Worm (Caenorhabditis elegans) whole organism, L4 larva: Measurements from ENCODE around the gene Y70C5A.2.

Source experiments
- D1046.2 ChIP-seq: fragments of 200-800 bp; sonication (Bioruptor generic); IDR thresholded peaks from 2 replicates; pipeline ENCODE4 v1.3.6; 2022; ENCODE audit warnings: missing genetic modification characterization, missing compliant biosample characterization
- F44E2.7 ChIP-seq: fragments of 200-800 bp; sonication (Bioruptor generic); IDR thresholded peaks from 2 replicates; pipeline ENCODE4 v2.1.2; 2022; ENCODE audit warnings: missing genetic modification characterization, missing compliant biosample characterization
- T20F7.1 ChIP-seq: fragments of 200-800 bp; sonication (Bioruptor generic); optimal IDR thresholded peaks from 2 replicates; lab custom pipeline; 2018; ENCODE audit warnings: mild to moderate bottlenecking, missing genetic modification characterization, missing compliant biosample characterization
- Y5F2A.4 ChIP-seq: fragments of 200-800 bp; sonication (Bioruptor generic); optimal IDR thresholded peaks from 2 replicates; lab custom pipeline; 2018; ENCODE audit warnings: mild to moderate bottlenecking, missing genetic modification characterization, missing compliant biosample characterization
- Y75B8A.6 ChIP-seq: fragments of 200-800 bp; sonication (Bioruptor generic); IDR thresholded peaks from 2 replicates; pipeline ENCODE4 v1.3.6; 2022; ENCODE audit warnings: missing genetic modification reagents, missing genetic modification characterization, missing compliant biosample characterization
- ZK337.2 ChIP-seq: fragments of 200-800 bp; sonication (Bioruptor generic); IDR thresholded peaks from 2 replicates; pipeline ENCODE4 v1.3.6; 2022; ENCODE audit warnings: missing genetic modification reagents, missing genetic modification characterization, missing compliant biosample characterization
- aha-1 ChIP-seq: fragments of 150-350 bp; peaks from one replicate; lab custom pipeline; 2014; ENCODE audit warnings: missing biosample characterization, missing genetic modification characterization
- aly-2 ChIP-seq: sonication (generic microtip); optimal IDR thresholded peaks from 2 replicates; lab custom pipeline; 2018; ENCODE audit warnings: missing biosample characterization, missing genetic modification characterization
- ceh-28 ChIP-seq: fragments of 150-350 bp; optimal IDR thresholded peaks from 2 replicates; lab custom pipeline; 2014; ENCODE audit warnings: missing biosample characterization, missing genetic modification reagents, missing genetic modification characterization
- ceh-62 ChIP-seq: sonication (generic microtip); optimal IDR thresholded peaks from 2 replicates; lab custom pipeline; 2017; ENCODE audit warnings: missing biosample characterization, missing genetic modification characterization
- daf-16 ChIP-seq, 3 experiments: sonication (generic microtip); optimal IDR thresholded peaks; 2 replicates each; lab custom pipeline; 2016 to 2017; ENCODE audit warnings: missing genetic modification characterization in 3 of 3, missing genetic modification reagents in 3 of 3, mild to moderate bottlenecking in 2 of 3, missing compliant biosample characterization in 2 of 3, missing biosample characterization in 1 of 3, moderate library complexity in 1 of 3
- dmd-6 ChIP-seq: fragments of 200-800 bp; sonication (Bioruptor generic); IDR thresholded peaks from 2 replicates; pipeline ENCODE4 v1.3.6; 2022; ENCODE audit warnings: missing genetic modification reagents, missing genetic modification characterization, missing compliant biosample characterization
- dmd-9 ChIP-seq: fragments of 200-800 bp; sonication (Bioruptor generic); IDR thresholded peaks from 2 replicates; pipeline ENCODE4 v1.3.6; 2022; ENCODE audit warnings: missing genetic modification reagents, missing genetic modification characterization, missing compliant biosample characterization
- duxl-1 ChIP-seq: sonication (generic microtip); optimal IDR thresholded peaks from 2 replicates; lab custom pipeline; 2016; ENCODE audit warnings: mild to moderate bottlenecking, missing genetic modification characterization, moderate library complexity, missing compliant biosample characterization; ENCODE audit not compliant: poor library complexity
- dve-1 ChIP-seq: sonication (generic microtip); optimal IDR thresholded peaks from 2 replicates; lab custom pipeline; 2017; ENCODE audit warnings: antibody characterized with exemption, mild to moderate bottlenecking, missing genetic modification characterization, missing compliant biosample characterization; ENCODE audit not compliant: insufficient read depth
- egl-27 ChIP-seq: sonication (generic microtip); optimal IDR thresholded peaks from 3 replicates; lab custom pipeline; 2017; ENCODE audit warnings: missing biosample characterization, missing genetic modification reagents, missing genetic modification characterization
- hlh-11 ChIP-seq: fragments of 200-800 bp; sonication (Bioruptor generic); optimal IDR thresholded peaks from 2 replicates; lab custom pipeline; 2018; ENCODE audit warnings: mild to moderate bottlenecking, missing genetic modification characterization, missing compliant biosample characterization
- hlh-30 ChIP-seq: sonication (generic microtip); optimal IDR thresholded peaks from 2 replicates; lab custom pipeline; 2017; ENCODE audit warnings: antibody characterized with exemption, mild to moderate bottlenecking, missing genetic modification characterization, missing compliant biosample characterization; ENCODE audit not compliant: insufficient read depth
- lim-7 ChIP-seq: fragments of 200-800 bp; sonication (Bioruptor generic); IDR thresholded peaks from 2 replicates; pipeline ENCODE4 v1.3.6; 2022; ENCODE audit warnings: missing genetic modification characterization, missing compliant biosample characterization
- lin-1 ChIP-seq: fragments of 200-800 bp; sonication (Bioruptor generic); IDR thresholded peaks from 2 replicates; pipeline ENCODE4 v1.3.6; 2022; ENCODE audit warnings: missing genetic modification reagents, missing genetic modification characterization, missing compliant biosample characterization
- lsy-2 ChIP-seq, 2 experiments: fragments of 150-350 bp in 1 of 2; sonication (generic microtip) in 1 of 2; optimal IDR thresholded peaks; 2 replicates each; lab custom pipeline; 2014 to 2017; ENCODE audit warnings: missing biosample characterization in 2 of 2, missing genetic modification characterization in 2 of 2
- mdl-1 ChIP-seq, 2 experiments: fragments of 150-350 bp in 1 of 2; sonication (generic microtip) in 1 of 2; optimal IDR thresholded peaks; 2 replicates each; lab custom pipeline; 2014 to 2017; ENCODE audit warnings: missing biosample characterization in 2 of 2, missing genetic modification characterization in 2 of 2
- mdt-29 ChIP-seq: fragments of 200-800 bp; sonication (Bioruptor generic); IDR thresholded peaks from 2 replicates; pipeline ENCODE4 v1.3.6; 2022; ENCODE audit warnings: missing genetic modification reagents, missing genetic modification characterization, missing compliant biosample characterization
- mep-1 ChIP-seq: fragments of 150-350 bp; sonication (generic microtip); optimal IDR thresholded peaks from 3 replicates; lab custom pipeline; 2014; ENCODE audit warnings: missing biosample characterization, missing genetic modification characterization
- mes-2 ChIP-seq: sonication (generic microtip); optimal IDR thresholded peaks from 2 replicates; lab custom pipeline; 2016; ENCODE audit warnings: missing genotype, mild to moderate bottlenecking, missing genetic modification characterization, missing compliant biosample characterization; ENCODE audit not compliant: poor library complexity, severe bottlenecking
- mxl-3 ChIP-seq: fragments of 200-800 bp; sonication (Bioruptor generic); optimal IDR thresholded peaks from 2 replicates; lab custom pipeline; 2018; ENCODE audit warnings: mild to moderate bottlenecking, missing genetic modification characterization, missing compliant biosample characterization
- nhr-10 ChIP-seq: fragments of 150-350 bp; optimal IDR thresholded peaks from 2 replicates; lab custom pipeline; 2014; ENCODE audit warnings: missing biosample characterization, missing genetic modification characterization
- nhr-102 ChIP-seq: sonication (generic microtip); optimal IDR thresholded peaks from 2 replicates; lab custom pipeline; 2016; ENCODE audit warnings: mild to moderate bottlenecking, missing genetic modification characterization, moderate library complexity, missing compliant biosample characterization
- nhr-11 ChIP-seq: fragments of 150-350 bp; optimal IDR thresholded peaks from 2 replicates; lab custom pipeline; 2014; ENCODE audit warnings: missing biosample characterization, missing genetic modification characterization
- nhr-237 ChIP-seq: sonication (generic microtip); optimal IDR thresholded peaks from 2 replicates; lab custom pipeline; 2017; ENCODE audit warnings: missing biosample characterization, missing genetic modification characterization
- nhr-25 ChIP-seq: sonication (generic microtip); optimal IDR thresholded peaks from 2 replicates; lab custom pipeline; 2017; ENCODE audit warnings: missing genetic modification characterization, mild to moderate bottlenecking, missing compliant biosample characterization, antibody characterized with exemption, moderate library complexity, borderline replicate concordance; ENCODE audit not compliant: insufficient read depth
- nhr-77 ChIP-seq: fragments of 150-350 bp; optimal IDR thresholded peaks from 2 replicates; lab custom pipeline; 2014; ENCODE audit warnings: missing biosample characterization, missing genetic modification characterization
- pha-4 ChIP-seq, 2 experiments: fragments of 150-350 bp in 1 of 2; fragments of 200-800 bp in 1 of 2; sonication (Bioruptor generic) in 1 of 2; IDR thresholded peaks in 1 of 2; optimal IDR thresholded peaks in 1 of 2; 2 replicates each; pipeline versions ENCODE4 v1.3.6 to Lab custom; 2014 to 2022; ENCODE audit warnings: missing genetic modification characterization in 2 of 2, missing genetic modification reagents in 2 of 2, missing biosample characterization in 1 of 2, missing compliant biosample characterization in 1 of 2
- php-3 ChIP-seq: fragments of 200-800 bp; sonication (Bioruptor generic); IDR thresholded peaks from 2 replicates; pipeline ENCODE4 v1.3.6; 2022; ENCODE audit warnings: missing genetic modification reagents, missing genetic modification characterization, missing compliant biosample characterization
- pqm-1 ChIP-seq: sonication (generic microtip); optimal IDR thresholded peaks from 2 replicates; lab custom pipeline; 2017; ENCODE audit warnings: missing biosample characterization, missing genetic modification characterization
- rbr-2 ChIP-seq: sonication (generic microtip); optimal IDR thresholded peaks from 2 replicates; lab custom pipeline; 2016; ENCODE audit warnings: missing genotype, missing genetic modification characterization, missing compliant biosample characterization
- sdz-12 ChIP-seq: fragments of 200-800 bp; sonication (Bioruptor generic); optimal IDR thresholded peaks from 2 replicates; lab custom pipeline; 2018; ENCODE audit warnings: mild to moderate bottlenecking, missing genetic modification characterization, missing compliant biosample characterization
- set-16 ChIP-seq: fragments of 200-800 bp; sonication (Bioruptor generic); IDR thresholded peaks from 2 replicates; pipeline ENCODE4 v1.3.6; 2022; ENCODE audit warnings: missing genetic modification reagents, missing genetic modification characterization, missing compliant biosample characterization
- skn-1 ChIP-seq: fragments of 150-350 bp; optimal IDR thresholded peaks from 2 replicates; lab custom pipeline; 2014; ENCODE audit warnings: missing biosample characterization, missing genetic modification characterization
- unc-130 ChIP-seq: sonication (generic microtip); optimal IDR thresholded peaks from 2 replicates; lab custom pipeline; 2016; ENCODE audit warnings: missing genetic modification reagents, missing genetic modification characterization, missing compliant biosample characterization
- vab-7 ChIP-seq: fragments of 200-800 bp; sonication (Bioruptor generic); IDR thresholded peaks from 2 replicates; pipeline ENCODE4 v1.3.6; 2022; ENCODE audit warnings: missing genetic modification reagents, missing genetic modification characterization, missing compliant biosample characterization
- zfp-2 ChIP-seq: sonication (generic microtip); optimal IDR thresholded peaks from 2 replicates; lab custom pipeline; 2016; ENCODE audit warnings: mild to moderate bottlenecking, missing genetic modification characterization, missing compliant biosample characterization
- zfp-3 ChIP-seq: fragments of 200-800 bp; sonication (Bioruptor generic); conservative IDR thresholded peaks from 2 replicates; pipeline ENCODE4 v1.3.6; 2022; ENCODE audit warnings: missing genetic modification reagents, missing genetic modification characterization, missing compliant biosample characterization

Y70C5A.2 gene

DNA sequence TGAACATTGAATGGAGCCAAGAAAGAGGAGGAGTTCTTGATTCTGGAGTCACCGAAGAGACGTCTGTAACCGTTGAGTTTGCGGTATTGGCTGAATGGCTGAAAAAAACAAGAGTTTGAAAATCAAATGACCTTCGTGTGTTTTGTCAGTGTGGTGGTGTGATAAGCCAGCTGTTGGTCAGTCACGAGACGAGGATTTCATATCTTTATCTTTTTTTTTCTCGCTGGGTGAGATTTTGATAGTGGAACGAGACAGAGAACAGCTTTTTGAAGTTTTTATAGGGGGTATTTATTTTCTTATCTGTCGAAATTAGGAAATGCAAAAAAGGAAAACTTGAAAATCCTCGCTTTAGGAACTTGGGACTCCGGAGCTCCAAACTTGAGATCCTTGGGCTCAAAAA, 28.5 kb downstream of the Y70C5A.2 start:
- no peak for TF ChIP-seq T20F7.1
- TF ChIP-seq dmd-6, result peak; percentile 41; the same call in 1 of the 2 replicates
- TF ChIP-seq Y75B8A.6 (GFP tag; lab: Robert Waterston, UW), result no peak
- 0 out of 2 replicates have a peak, but pooled peaks have one; percentile 13 for TF ChIP-seq zfp-3 (GFP tag; lab: Robert Waterston, UW)
- TF ChIP-seq mes-2 (tag; lab: Kevin White, UChicago), result peak; percentile 0
- peak; percentile 68 for TF ChIP-seq hlh-11 (tag; lab: Kevin White, UChicago)
- TF ChIP-seq hlh-30 (tag; lab: Kevin White, UChicago), result peak; percentile 80
- no peak for TF ChIP-seq mxl-3 (GFP tag; lab: Kevin White, UChicago)
- TF ChIP-seq daf-16 (GFP tag; optimal IDR thresholded peaks at IDR 0.05; lab: Kevin White, UChicago), result no peak
- peak; percentile 33 for TF ChIP-seq daf-16 (tag; optimal IDR thresholded peaks at IDR 0.05; lab: Kevin White, UChicago)
- peak; percentile 24 for TF ChIP-seq nhr-77 (tag; lab: Kevin White, UChicago)
- TF ChIP-seq aha-1 (tag; lab: Kevin White, UChicago), result no peak
- no peak for TF ChIP-seq mdl-1 (tag; optimal IDR thresholded peaks at IDR 0.05; lab: Kevin White, UChicago)
- peak in 1 of 2 experiments; percentile 11 for TF ChIP-seq lsy-2 (tag; optimal IDR thresholded peaks at IDR 0.05; lab: Kevin White, UChicago)
- peak; percentile 32 for TF ChIP-seq dve-1 (tag; lab: Kevin White, UChicago)
- TF ChIP-seq, all 104 proteins: peak for 9

- TF ChIP-seq egl-27 (tag; lab: Kevin White, UChicago) (no peak), dmd-6 (0 out of 2 replicates have a peak, but pooled peaks have one; percentile 3), ZK337.2 (no peak), daf-16 (GFP tag; optimal IDR thresholded peaks at IDR 0.05; lab: Kevin White, UChicago) (no peak), daf-16 (tag; optimal IDR thresholded peaks at IDR 0.05; lab: Kevin White, UChicago) (no peak), mdl-1 (tag; optimal IDR thresholded peaks at IDR 0.05; lab: Kevin White, UChicago) (no peak), mdt-29 (GFP tag; lab: Robert Waterston, UW) (no peak), ceh-28 (no peak), lin-1 (no peak), set-16 (GFP tag; lab: Robert Waterston, UW) (peak; percentile 67), lsy-2 (tag; optimal IDR thresholded peaks at IDR 0.05; lab: Kevin White, UChicago) (no peak), ceh-62 (tag; lab: Kevin White, UChicago) (no peak), nhr-237 (no peak), nhr-10 (tag; lab: Kevin White, UChicago) (no peak), unc-130 (GFP tag; lab: Kevin White, UChicago) (no peak), zfp-3 (GFP tag; lab: Robert Waterston, UW) (peak; percentile 21; the same call in 1 of the 2 replicates), zfp-2 (no peak), skn-1 (tag; lab: Kevin White, UChicago) (no peak), vab-7 (GFP tag; lab: Robert Waterston, UW) (no peak), pqm-1 (no peak), dve-1 (tag; lab: Kevin White, UChicago) (no peak), pha-4 (GFP tag; IDR thresholded peaks at IDR 0.05; lab: Robert Waterston, UW) (no peak), pha-4 (tag; optimal IDR thresholded peaks at IDR 0.05; lab: Kevin White, UChicago) (no peak), sdz-12 (GFP tag; lab: Kevin White, UChicago) (peak; percentile 18), lim-7 (GFP tag; lab: Robert Waterston, UW) (no peak), duxl-1 (tag; lab: Kevin White, UChicago) (no peak), F44E2.7 (GFP tag; lab: Robert Waterston, UW) (no peak)
These were observed 29.3 kb downstream of the Y70C5A.2 start for ce11 chrV:16593792-16594059.

ce11 chrV:16592947-16593791, 29.8 kb downstream of the Y70C5A.2 start:
- TF ChIP-seq nhr-10 (tag; lab: Kevin White, UChicago) (no peak), dve-1 (tag; lab: Kevin White, UChicago) (peak; percentile 41), pqm-1 (peak; percentile 81), D1046.2 (GFP tag; lab: Robert Waterston, UW) (no peak), php-3 (GFP tag; lab: Robert Waterston, UW) (peak; percentile 58), nhr-25 (tag; lab: Kevin White, UChicago) (no peak), rbr-2 (tag; lab: Kevin White, UChicago) (no peak), dmd-9 (GFP tag; lab: Robert Waterston, UW) (0 out of 2 replicates have a peak, but pooled peaks have one; percentile 38), mdt-29 (GFP tag; lab: Robert Waterston, UW) (peak; percentile 10; the same call in 1 of the 2 replicates), hlh-30 (tag; lab: Kevin White, UChicago) (peak; percentile 43), aly-2 (tag; lab: Kevin White, UChicago) (no peak), mep-1 (tag; lab: Kevin White, UChicago) (no peak), nhr-102 (peak; percentile 15), nhr-11 (tag; lab: Kevin White, UChicago) (no peak), Y5F2A.4 (no peak), nhr-77 (tag; lab: Kevin White, UChicago) (peak; percentile 37)
